Fruit fly (Drosophila melanogaster): ENCODE measurements around the gene CG42481.

DNA sequence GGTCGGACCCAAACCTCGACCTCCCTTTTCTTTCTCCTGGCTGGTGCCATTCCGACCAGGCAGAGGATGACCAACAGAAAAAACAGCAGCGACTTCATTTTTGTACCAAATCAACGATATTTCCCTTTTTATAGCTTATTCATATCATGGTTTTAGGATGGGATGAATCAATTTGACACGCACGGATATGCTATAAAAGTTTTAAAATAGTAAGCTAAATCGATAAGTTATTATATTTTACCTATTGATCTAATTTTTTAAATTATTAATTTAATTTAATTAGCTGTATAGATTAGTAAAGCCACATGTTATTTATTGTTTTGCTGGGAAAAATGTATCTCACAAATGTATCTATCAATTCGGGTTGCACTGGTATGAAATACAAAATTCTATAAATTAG is at the start of gene CG42481:
- TF ChIP-seq toe (GFP tag; optimal IDR thresholded peaks at IDR 0.05) (no peak), Hr96 (GFP tag; optimal IDR thresholded peaks at IDR 0.05) (no peak), kay (GFP tag; ENCODE audit: borderline replicate concordance) (no peak), CG7101 (tag; optimal IDR thresholded peaks at IDR 0.05) (no peak), CG7045 (GFP tag; optimal IDR thresholded peaks at IDR 0.05) (no peak), pad (GFP tag; optimal IDR thresholded peaks at IDR 0.05) (no peak), CG5204 (GFP tag; optimal IDR thresholded peaks at IDR 0.05) (no peak), CG12768 (GFP tag; optimal IDR thresholded peaks at IDR 0.05) (no peak), CG14711 (tag; optimal IDR thresholded peaks at IDR 0.05) (no peak), ovo (GFP tag; optimal IDR thresholded peaks at IDR 0.05) (no peak), cic (GFP tag; optimal IDR thresholded peaks at IDR 0.05) (no peak), Crg-1 (GFP tag; optimal IDR thresholded peaks at IDR 0.05) (no peak), CG11617 (GFP tag; optimal IDR thresholded peaks at IDR 0.05) (no peak)
